Fruit fly (Drosophila melanogaster): ENCODE data around the gene Ppi1.

Ppi1 gene

dm6 chr3R:30092700-30093044, 36.2 kb downstream of the Ppi1 start:
- TF ChIP-seq usp (GFP tag; optimal IDR thresholded peaks at IDR 0.05) (no peak), pan (optimal IDR thresholded peaks at IDR 0.05) (no peak), Dll (optimal IDR thresholded peaks at IDR 0.05) (no peak), CG8478 (optimal IDR thresholded peaks at IDR 0.05) (no peak)

DNA sequence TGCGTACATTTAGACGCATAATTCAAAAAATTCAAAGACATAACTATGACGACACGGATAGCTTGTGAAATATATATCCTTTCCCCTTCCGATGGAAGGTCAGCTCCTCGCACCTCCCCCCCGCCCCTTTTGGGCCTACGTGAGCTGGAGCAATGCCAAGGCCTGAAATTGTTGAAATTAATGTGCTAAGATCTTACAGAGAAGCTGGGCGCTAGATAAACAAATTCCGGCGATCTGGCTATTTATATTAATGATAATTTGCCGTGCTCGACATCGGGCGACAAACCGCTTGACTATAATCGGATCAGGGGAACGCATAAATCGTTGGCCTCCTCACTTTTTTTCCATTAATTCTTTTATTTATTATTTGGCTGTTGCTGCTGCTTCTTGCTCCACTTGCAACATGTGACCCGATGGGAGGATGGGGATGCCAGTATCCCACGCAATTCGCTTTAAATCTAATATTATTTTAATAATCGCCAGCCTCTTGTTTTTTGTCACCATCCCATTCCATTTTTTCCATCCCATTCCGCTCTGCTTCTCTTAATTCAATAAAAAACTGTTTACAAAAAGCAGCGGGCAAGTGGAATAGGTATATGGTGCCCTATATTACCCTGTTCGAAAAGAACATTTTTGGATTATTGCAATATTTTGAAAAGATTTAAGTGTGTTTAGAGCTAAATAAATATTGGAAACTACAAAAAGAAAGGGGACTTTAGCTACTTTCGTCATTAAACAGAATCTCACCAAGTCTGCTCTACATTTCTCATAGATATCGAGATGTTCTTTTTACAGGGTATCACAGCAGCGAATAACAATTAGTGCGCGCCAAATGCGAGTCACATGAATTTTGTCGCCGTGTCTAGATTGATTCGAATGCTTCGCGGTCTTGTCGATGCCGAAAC, 36.9 kb downstream of the Ppi1 start:
- TF ChIP-seq psq (optimal IDR thresholded peaks at IDR 0.05), result no peak
- no peak for TF ChIP-seq EcR (GFP tag; optimal IDR thresholded peaks at IDR 0.05)
- TF ChIP-seq Dll (optimal IDR thresholded peaks at IDR 0.05), result no peak
- TF ChIP-seq usp (GFP tag; optimal IDR thresholded peaks at IDR 0.05), result no peak
- TF ChIP-seq CG8478 (optimal IDR thresholded peaks at IDR 0.05), result no peak
- no peak for TF ChIP-seq pan (optimal IDR thresholded peaks at IDR 0.05)

DNA sequence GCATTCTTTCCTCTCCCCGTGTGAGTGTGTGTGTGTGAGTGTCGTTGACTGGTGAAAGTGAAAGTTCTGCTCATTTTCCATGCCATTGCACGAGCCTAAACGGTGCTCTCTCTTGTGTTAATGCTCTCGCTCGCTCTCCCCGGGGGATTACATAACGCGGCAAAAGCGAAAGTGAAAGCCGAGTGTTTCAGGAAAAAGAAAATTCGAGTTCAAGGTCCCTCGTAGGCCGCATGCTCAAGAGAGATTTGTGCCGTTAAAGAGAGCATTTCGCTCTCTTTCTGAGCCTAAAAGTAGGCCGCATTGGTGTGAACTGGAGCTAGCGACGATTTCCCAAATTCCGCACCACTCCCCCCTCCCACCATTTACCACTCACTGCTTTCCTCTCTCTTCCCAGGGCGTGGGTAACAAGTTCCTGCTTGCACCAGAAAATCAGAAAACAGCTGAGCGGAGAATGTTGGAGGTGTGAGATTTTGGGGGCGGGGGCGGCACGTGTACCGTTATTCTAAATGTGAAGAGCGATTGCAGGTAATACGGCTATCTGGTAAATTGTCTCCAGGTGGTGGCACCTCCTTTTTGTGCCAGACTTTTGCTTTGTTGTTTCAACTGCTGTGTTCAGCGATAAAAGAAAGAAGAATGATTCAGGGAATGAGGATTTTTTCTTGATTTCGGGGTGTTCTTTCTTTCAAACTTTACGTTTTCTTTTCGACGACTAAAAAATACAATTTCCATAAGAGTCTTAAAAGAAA, 38.5 kb downstream of the Ppi1 start:
- peak in 1 of 2 experiments; percentile 64 for TF ChIP-seq EcR (GFP tag; optimal IDR thresholded peaks at IDR 0.05)
- no peak for TF ChIP-seq usp (GFP tag; optimal IDR thresholded peaks at IDR 0.05)
- no peak for TF ChIP-seq psq (optimal IDR thresholded peaks at IDR 0.05)
- TF ChIP-seq CG8478 (optimal IDR thresholded peaks at IDR 0.05), result no peak
- TF ChIP-seq pan (optimal IDR thresholded peaks at IDR 0.05), result no peak
- no peak for TF ChIP-seq Dll (optimal IDR thresholded peaks at IDR 0.05)

DNA sequence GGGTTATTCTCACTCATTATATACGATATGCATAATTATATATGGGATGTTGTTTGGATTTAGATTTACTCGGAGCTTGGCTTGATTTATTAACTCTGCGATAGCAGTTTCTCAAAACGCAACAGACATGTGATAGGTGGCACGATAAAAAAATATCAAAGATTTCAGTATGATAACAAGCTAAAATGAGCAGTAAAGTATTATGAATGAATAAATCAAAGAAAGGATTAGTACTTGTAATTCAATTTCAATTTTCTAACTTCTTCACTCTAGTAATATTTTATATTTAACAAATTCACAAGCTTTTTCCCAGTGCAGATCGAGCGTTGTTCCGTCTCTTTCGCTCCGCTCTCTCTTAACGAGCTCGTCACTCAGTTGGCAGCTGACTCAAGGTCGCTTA, 44.8 kb downstream of the Ppi1 start:
- TF ChIP-seq CG8478 (optimal IDR thresholded peaks at IDR 0.05) (no peak), pan (optimal IDR thresholded peaks at IDR 0.05) (no peak), psq (optimal IDR thresholded peaks at IDR 0.05) (no peak), Dll (optimal IDR thresholded peaks at IDR 0.05) (no peak), EcR (GFP tag; optimal IDR thresholded peaks at IDR 0.05) (no peak), usp (GFP tag; optimal IDR thresholded peaks at IDR 0.05) (no peak)

dm6 chr3R:30083215-30083614, 45.7 kb downstream of the Ppi1 start:
- no peak for TF ChIP-seq CG8478 (optimal IDR thresholded peaks at IDR 0.05)
- no peak for TF ChIP-seq EcR (GFP tag; optimal IDR thresholded peaks at IDR 0.05)
- TF ChIP-seq usp (GFP tag; optimal IDR thresholded peaks at IDR 0.05), result no peak
- TF ChIP-seq psq (optimal IDR thresholded peaks at IDR 0.05), result no peak
- TF ChIP-seq Dll (optimal IDR thresholded peaks at IDR 0.05), result no peak
- no peak for TF ChIP-seq pan (optimal IDR thresholded peaks at IDR 0.05)

DNA sequence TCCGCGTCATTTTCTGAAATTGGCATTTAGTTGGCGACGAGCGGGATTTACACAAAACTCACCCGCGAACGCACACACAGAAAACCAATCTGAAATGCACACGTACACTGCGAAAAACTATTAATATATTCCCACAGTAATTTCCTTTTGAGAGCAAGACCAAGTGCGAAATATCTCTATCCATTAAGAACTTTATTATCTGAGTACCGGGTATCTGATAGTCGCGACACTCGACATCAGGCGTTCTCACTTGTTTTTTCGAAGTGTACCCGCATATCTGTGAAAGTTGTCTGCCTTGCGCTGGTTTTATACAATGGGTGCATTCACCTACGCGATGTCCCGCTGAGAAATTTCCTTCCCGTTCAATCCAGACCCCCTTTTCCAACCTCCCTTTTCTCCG, 52.8 kb downstream of the Ppi1 start:
- TF ChIP-seq usp (GFP tag; optimal IDR thresholded peaks at IDR 0.05) (no peak), EcR (GFP tag; optimal IDR thresholded peaks at IDR 0.05) (peak in 1 of 2 experiments; percentile 21)
